Worm (Caenorhabditis elegans) whole organism, L1 larva: Measurements from ENCODE around the gene F54D10.8.

Experiments used
- aly-2 ChIP-seq: fragments of 150-350 bp; optimal IDR thresholded peaks from 2 replicates; lab custom pipeline; 2014; ENCODE audit warnings: missing biosample characterization, missing genetic modification characterization
- ama-1 ChIP-seq: fragments of 150-350 bp; optimal IDR thresholded peaks from 2 replicates; lab custom pipeline; 2014
- elt-3 ChIP-seq, 6 experiments: fragments of 150-350 bp in 1 of 6; sonication (generic microtip); optimal IDR thresholded peaks; 2 replicates each; lab custom pipeline; 2017 to 2018; ENCODE audit warnings: missing biosample characterization in 6 of 6, missing genetic modification characterization in 6 of 6, inconsistent platforms in 1 of 6
- isw-1 ChIP-seq: fragments of 200-800 bp; sonication (Bioruptor generic); IDR thresholded peaks from 2 replicates; pipeline ENCODE4 v1.3.6; 2022; ENCODE audit warnings: missing genetic modification characterization, missing compliant biosample characterization
- nhr-19 ChIP-seq: fragments of 200-800 bp; sonication (Bioruptor generic); conservative IDR thresholded peaks from 2 replicates; pipeline ENCODE4 v1.3.6; 2022; ENCODE audit warnings: missing genetic modification characterization, missing compliant biosample characterization
- nhr-28 ChIP-seq: fragments of 150-350 bp; optimal IDR thresholded peaks from 2 replicates; lab custom pipeline; 2014; ENCODE audit warnings: missing biosample characterization, missing genetic modification characterization
- pag-3 ChIP-seq: sonication (generic microtip); optimal IDR thresholded peaks from 2 replicates; lab custom pipeline; 2017; ENCODE audit warnings: missing genetic modification characterization, mild to moderate bottlenecking, missing compliant biosample characterization, antibody characterized with exemption, borderline replicate concordance; ENCODE audit not compliant: insufficient read depth
- tbx-2 ChIP-seq: sonication (generic microtip); optimal IDR thresholded peaks from 2 replicates; lab custom pipeline; 2016; ENCODE audit warnings: missing genetic modification characterization, missing compliant biosample characterization
- unc-62 ChIP-seq: fragments of 150-350 bp; optimal IDR thresholded peaks from 2 replicates; lab custom pipeline; 2014; ENCODE audit warnings: missing biosample characterization, missing genetic modification reagents, missing genetic modification characterization

ce11 chrII:3846028-3846427 lies 18.3 kb upstream of the F54D10.8 start, which contains the start of gene C17A2.2:
- TF ChIP-seq unc-62 (no peak), ama-1 (lab: Kevin White, UChicago) (no peak), isw-1 (no peak), tbx-2 (tag; lab: Kevin White, UChicago) (no peak), elt-3 (tag; optimal IDR thresholded peaks at IDR 0.05; lab: Kevin White, UChicago) (no peak), aly-2 (no peak), pag-3 (tag; lab: Kevin White, UChicago) (no peak), nhr-19 (GFP tag; lab: Robert Waterston, UW) (no peak), nhr-28 (tag; lab: Kevin White, UChicago) (no peak)
